Worm (Caenorhabditis elegans) whole organism, L3 larva: ENCODE data around the gene tba-7.

Experiments used
- ceh-28 ChIP-seq: fragments of 150-350 bp; optimal IDR thresholded peaks from 2 replicates; lab custom pipeline; 2014; ENCODE audit warnings: missing biosample characterization, missing genetic modification reagents, missing genetic modification characterization
- egl-5 ChIP-seq: fragments of 150-350 bp; optimal IDR thresholded peaks from 2 replicates; lab custom pipeline; 2017; ENCODE audit warnings: missing biosample characterization, missing genetic modification reagents, missing genetic modification characterization, inconsistent platforms
- nhr-11 ChIP-seq: fragments of 150-350 bp; optimal IDR thresholded peaks from 2 replicates; lab custom pipeline; 2014; ENCODE audit warnings: missing biosample characterization, missing genetic modification characterization
- nhr-12 ChIP-seq: fragments of 150-350 bp; optimal IDR thresholded peaks from 2 replicates; lab custom pipeline; 2014; ENCODE audit warnings: missing biosample characterization, missing genetic modification characterization
- nhr-237 ChIP-seq: fragments of 150-350 bp; optimal IDR thresholded peaks from 2 replicates; lab custom pipeline; 2014; ENCODE audit warnings: missing biosample characterization, missing genetic modification characterization
- pqm-1 ChIP-seq: fragments of 150-350 bp; optimal IDR thresholded peaks from 2 replicates; lab custom pipeline; 2017; ENCODE audit warnings: missing biosample characterization, missing genetic modification characterization, inconsistent platforms

- no peak for TF ChIP-seq nhr-237
- TF ChIP-seq ceh-28 (tag; lab: Kevin White, UChicago), result no peak
- TF ChIP-seq egl-5 (tag; lab: Kevin White, UChicago), result no peak
- TF ChIP-seq nhr-12, result no peak
- no peak for TF ChIP-seq pqm-1 (tag; lab: Kevin White, UChicago)
- TF ChIP-seq nhr-11 (tag; lab: Kevin White, UChicago), result no peak
These were observed 35.5 kb downstream of the tba-7 start for ce11 chrIII:11336072-11336471.
